Fruit fly (Drosophila melanogaster): ENCODE results near the gene CG11843.
A peak's percentile ranks its signal among the peaks of the same experiment; 100 is the strongest.

dm6 chr3R:29074001-29074609, 20.0 kb downstream of the CG11843 start:
- TF ChIP-seq OdsH (GFP tag; optimal IDR thresholded peaks at IDR 0.05) = peak; percentile 9
- no peak for TF ChIP-seq Rel (GFP tag; optimal IDR thresholded peaks at IDR 0.05)
- TF ChIP-seq Rel (tag; optimal IDR thresholded peaks at IDR 0.05) = peak; percentile 40
- TF ChIP-seq Hr83 (GFP tag; optimal IDR thresholded peaks at IDR 0.05; ENCODE audit: poor library complexity, severe bottlenecking) = peak; percentile 26

Measured in whole organism, wandering third instar larva.